Fruit fly (Drosophila melanogaster): ENCODE data around the gene CG15425.

CG15425 gene

DNA sequence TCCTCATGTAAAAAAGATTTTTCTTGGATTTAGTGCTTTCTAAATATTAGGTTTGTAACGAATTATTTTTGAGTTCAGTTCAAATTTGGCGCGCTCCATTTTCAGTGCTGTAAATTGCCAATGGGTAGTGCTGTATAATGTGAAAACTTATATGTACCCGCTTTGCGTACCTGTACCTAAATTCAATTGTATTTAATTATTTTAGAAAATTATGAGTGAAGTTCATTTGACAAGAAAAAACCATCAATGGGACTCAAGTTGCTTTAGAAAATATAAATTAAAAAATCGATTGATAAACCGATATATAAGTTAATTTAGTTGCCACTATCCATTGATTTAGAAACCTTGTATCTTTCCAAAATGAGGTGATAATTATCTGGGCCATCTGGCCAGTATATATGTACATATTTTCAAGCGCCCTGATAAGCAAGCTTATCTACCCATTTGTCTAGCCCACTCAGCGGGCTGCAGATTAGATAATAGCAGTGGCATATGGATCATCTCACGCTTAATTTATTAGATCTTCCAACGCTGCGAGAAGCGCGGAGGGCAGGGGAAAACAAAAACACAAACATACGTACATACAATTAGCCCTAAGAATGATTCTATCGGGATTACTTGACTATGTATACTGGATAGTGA is 33.1 kb upstream of the CG15425 start:
- TF ChIP-seq bab1 (GFP tag; optimal IDR thresholded peaks at IDR 0.05) (no peak), kay (GFP tag; ENCODE audit: borderline replicate concordance) (peak; percentile 36), CG33017 (tag; optimal IDR thresholded peaks at IDR 0.05) (peak; percentile 55), CG14711 (tag; optimal IDR thresholded peaks at IDR 0.05) (peak; percentile 26), CG5204 (GFP tag; optimal IDR thresholded peaks at IDR 0.05) (peak; percentile 46), CG11617 (GFP tag; optimal IDR thresholded peaks at IDR 0.05) (no peak), cnc (optimal IDR thresholded peaks at IDR 0.05) (no peak), toe (GFP tag; optimal IDR thresholded peaks at IDR 0.05) (peak; percentile 29), Clk (GFP tag; optimal IDR thresholded peaks at IDR 0.05) (no peak), tj (GFP tag; optimal IDR thresholded peaks at IDR 0.05) (no peak), Crg-1 (GFP tag; optimal IDR thresholded peaks at IDR 0.05) (peak; percentile 77), ovo (GFP tag; optimal IDR thresholded peaks at IDR 0.05) (peak; percentile 10), pad (GFP tag; optimal IDR thresholded peaks at IDR 0.05) (peak; percentile 62), Mnt (GFP tag; optimal IDR thresholded peaks at IDR 0.05) (peak; percentile 56), CG1620 (GFP tag; optimal IDR thresholded peaks at IDR 0.05) (peak; percentile 58), CG7101 (tag; optimal IDR thresholded peaks at IDR 0.05) (peak; percentile 64), CG12768 (GFP tag; optimal IDR thresholded peaks at IDR 0.05) (peak; percentile 47)

DNA sequence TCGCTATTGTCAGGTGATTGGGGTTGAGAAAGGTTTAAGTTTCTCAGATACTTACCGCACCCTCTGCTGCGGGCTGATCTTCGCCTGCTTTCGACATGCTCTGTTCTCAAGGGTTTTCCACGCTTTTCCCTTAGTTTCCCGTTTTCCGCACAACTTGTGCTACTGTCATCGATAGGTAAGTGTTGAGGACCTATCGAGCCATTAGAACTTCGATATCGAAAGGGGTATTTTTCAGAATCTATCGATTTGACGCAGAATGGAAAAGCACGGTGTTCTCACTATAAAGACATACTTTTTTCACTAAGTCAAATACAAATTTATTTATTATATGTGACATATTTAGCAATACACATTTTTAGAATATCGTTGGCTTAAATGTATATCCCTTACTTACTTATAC is 30.6 kb upstream of the CG15425 start, which contains the start of gene CG3702:
TSS of gene CG3702 (minus strand) at position 306 of the 400 bp plus-strand sequence.
- TF ChIP-seq tj (GFP tag; optimal IDR thresholded peaks at IDR 0.05) (no peak), bab1 (GFP tag; optimal IDR thresholded peaks at IDR 0.05) (peak; percentile 51)

DNA sequence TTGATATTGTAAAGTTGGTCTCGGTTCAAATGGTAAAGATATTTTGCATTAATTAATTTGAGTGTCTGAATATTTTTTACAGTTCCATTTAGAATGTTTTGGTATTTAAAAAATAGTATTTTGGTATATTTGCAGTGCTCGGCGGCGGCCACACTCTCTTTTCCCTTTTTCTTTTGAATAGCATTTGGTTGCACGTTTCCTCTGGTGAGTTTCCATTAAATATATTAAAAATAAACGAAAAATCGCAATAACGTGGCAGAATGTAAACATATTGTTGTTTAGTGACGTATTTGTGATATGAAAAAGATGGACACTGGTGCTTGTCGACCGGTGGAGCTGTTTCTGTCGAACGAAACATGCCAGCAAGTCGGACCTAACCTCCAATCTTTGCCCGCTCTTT is 29.8 kb upstream of the CG15425 start, which contains the start of gene RpL40:
TSS of gene RpL40 (plus strand) at position 154 of the 400 bp plus-strand sequence.
- TF ChIP-seq pad (GFP tag; optimal IDR thresholded peaks at IDR 0.05) (no peak), CG14711 (tag; optimal IDR thresholded peaks at IDR 0.05) (no peak), bab1 (GFP tag; optimal IDR thresholded peaks at IDR 0.05) (peak; percentile 57), Mnt (GFP tag; optimal IDR thresholded peaks at IDR 0.05) (peak; percentile 39), CG7045 (GFP tag; optimal IDR thresholded peaks at IDR 0.05) (no peak), kay (GFP tag; ENCODE audit: borderline replicate concordance) (no peak)

DNA sequence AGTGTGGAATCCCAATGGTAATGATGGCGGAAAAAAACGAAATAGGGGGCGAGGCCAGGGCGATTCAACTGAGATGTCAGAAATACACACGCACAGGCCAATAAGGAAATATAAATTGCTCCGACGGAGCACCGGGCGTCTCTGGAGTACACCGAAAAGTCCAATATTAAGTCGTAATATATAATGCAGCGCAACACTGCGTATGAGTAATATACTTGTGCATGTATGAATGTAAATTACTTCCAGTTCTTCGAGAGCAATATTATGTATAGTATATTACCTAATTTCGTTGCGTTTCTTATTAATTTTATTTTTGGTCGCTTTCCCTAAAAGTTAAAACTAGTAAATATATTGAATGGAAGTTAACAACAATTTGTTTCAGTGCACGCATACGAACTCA is 26.8 kb upstream of the CG15425 start:
- no peak for TF ChIP-seq CG1620 (GFP tag; optimal IDR thresholded peaks at IDR 0.05)
- no peak for TF ChIP-seq CG5204 (GFP tag; optimal IDR thresholded peaks at IDR 0.05)
- no peak for TF ChIP-seq Clk (GFP tag; optimal IDR thresholded peaks at IDR 0.05)
- no peak for TF ChIP-seq Crg-1 (GFP tag; optimal IDR thresholded peaks at IDR 0.05)
- TF ChIP-seq kay (GFP tag; ENCODE audit: borderline replicate concordance): no peak
- TF ChIP-seq pad (GFP tag; optimal IDR thresholded peaks at IDR 0.05): no peak
- no peak for TF ChIP-seq bab1 (GFP tag; optimal IDR thresholded peaks at IDR 0.05)
- no peak for TF ChIP-seq cic (GFP tag; optimal IDR thresholded peaks at IDR 0.05)

DNA sequence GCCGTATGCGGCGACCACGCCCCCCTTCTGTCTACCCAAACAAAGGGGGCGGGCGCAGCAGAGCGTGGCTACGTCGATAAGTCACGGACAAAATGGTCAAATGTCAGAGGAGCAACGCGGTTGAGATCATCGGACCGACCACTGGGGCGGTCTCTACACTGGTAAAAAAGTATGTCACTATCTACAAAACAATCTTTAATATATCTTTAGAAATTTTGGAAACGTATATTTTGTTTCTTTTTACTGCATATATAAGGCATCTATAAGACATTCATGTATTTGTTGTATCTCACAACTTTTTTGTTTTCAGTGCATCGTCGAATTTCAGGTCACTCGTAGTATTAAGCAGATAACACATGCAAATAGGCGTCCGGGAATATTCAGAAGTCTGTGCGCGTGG is 15.9 kb upstream of the CG15425 start:
- TF ChIP-seq ovo (GFP tag; optimal IDR thresholded peaks at IDR 0.05): no peak
- no peak for TF ChIP-seq kay (GFP tag; ENCODE audit: borderline replicate concordance)
- no peak for TF ChIP-seq CG14711 (tag; optimal IDR thresholded peaks at IDR 0.05)
- TF ChIP-seq CG12768 (GFP tag; optimal IDR thresholded peaks at IDR 0.05): no peak
- no peak for TF ChIP-seq toe (GFP tag; optimal IDR thresholded peaks at IDR 0.05)

DNA sequence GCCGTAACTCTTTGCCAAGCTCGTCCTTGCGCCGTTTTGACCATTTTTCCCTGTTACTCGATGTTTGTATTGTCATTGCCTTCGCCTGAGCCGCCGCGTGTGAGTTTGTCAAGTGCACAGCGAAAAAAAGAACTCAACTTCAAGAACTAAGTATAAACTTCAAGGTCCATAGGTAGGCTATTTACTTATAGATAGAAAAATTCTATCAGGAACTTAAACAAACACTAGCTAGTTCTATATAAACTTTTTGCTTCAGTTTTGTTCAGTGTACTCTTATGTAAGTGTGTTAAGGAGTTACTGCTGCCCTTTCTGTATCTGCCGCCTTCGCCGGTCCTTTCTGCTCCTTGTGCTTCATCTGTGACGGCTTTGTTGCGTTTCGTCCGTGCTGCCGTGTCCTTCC is 11.0 kb upstream of the CG15425 start:
- TF ChIP-seq CG7101 (tag; optimal IDR thresholded peaks at IDR 0.05): no peak
- no peak for TF ChIP-seq cic (GFP tag; optimal IDR thresholded peaks at IDR 0.05)
- no peak for TF ChIP-seq cnc (optimal IDR thresholded peaks at IDR 0.05)
- TF ChIP-seq CG7045 (GFP tag; optimal IDR thresholded peaks at IDR 0.05): no peak
- no peak for TF ChIP-seq kay (GFP tag; ENCODE audit: borderline replicate concordance)
- TF ChIP-seq Mnt (GFP tag; optimal IDR thresholded peaks at IDR 0.05): no peak
- no peak for TF ChIP-seq CG1620 (GFP tag; optimal IDR thresholded peaks at IDR 0.05)
- no peak for TF ChIP-seq CG12768 (GFP tag; optimal IDR thresholded peaks at IDR 0.05)
- TF ChIP-seq Crg-1 (GFP tag; optimal IDR thresholded peaks at IDR 0.05): no peak
- no peak for TF ChIP-seq CG33017 (tag; optimal IDR thresholded peaks at IDR 0.05)
- TF ChIP-seq tj (GFP tag; optimal IDR thresholded peaks at IDR 0.05): no peak
- no peak for TF ChIP-seq toe (GFP tag; optimal IDR thresholded peaks at IDR 0.05)
- no peak for TF ChIP-seq Clk (GFP tag; optimal IDR thresholded peaks at IDR 0.05)
- TF ChIP-seq bab1 (GFP tag; optimal IDR thresholded peaks at IDR 0.05): no peak
- TF ChIP-seq CG11617 (GFP tag; optimal IDR thresholded peaks at IDR 0.05): no peak
- no peak for TF ChIP-seq Hr96 (GFP tag; optimal IDR thresholded peaks at IDR 0.05)
- TF ChIP-seq CG5204 (GFP tag; optimal IDR thresholded peaks at IDR 0.05): no peak
- TF ChIP-seq pad (GFP tag; optimal IDR thresholded peaks at IDR 0.05): no peak
- TF ChIP-seq CG14711 (tag; optimal IDR thresholded peaks at IDR 0.05): no peak
- no peak for TF ChIP-seq ovo (GFP tag; optimal IDR thresholded peaks at IDR 0.05)

DNA sequence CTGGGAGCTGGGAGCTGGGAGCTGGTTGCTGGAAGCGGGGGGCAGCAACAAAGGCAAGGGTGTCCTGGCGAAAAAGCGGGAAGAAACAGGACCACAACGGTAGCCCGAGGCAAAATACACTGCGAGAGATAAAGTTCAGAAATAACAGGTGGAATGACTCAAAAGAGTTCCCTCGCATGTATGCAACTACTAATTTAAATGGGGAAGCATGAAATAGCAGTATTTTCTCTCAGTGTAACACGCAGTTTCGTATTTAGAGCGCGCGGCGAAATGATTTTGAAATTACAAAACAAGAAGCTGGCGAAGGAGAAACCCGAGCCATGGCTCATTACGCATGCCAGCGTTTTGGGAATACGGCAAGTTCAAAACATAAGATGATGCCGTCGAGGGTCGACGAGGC is 9.1 kb upstream of the CG15425 start:
- TF ChIP-seq cnc (optimal IDR thresholded peaks at IDR 0.05) (no peak), CG33017 (tag; optimal IDR thresholded peaks at IDR 0.05) (no peak), cic (GFP tag; optimal IDR thresholded peaks at IDR 0.05) (no peak), CG11617 (GFP tag; optimal IDR thresholded peaks at IDR 0.05) (no peak), Mnt (GFP tag; optimal IDR thresholded peaks at IDR 0.05) (no peak), Clk (GFP tag; optimal IDR thresholded peaks at IDR 0.05) (no peak), kay (GFP tag; ENCODE audit: borderline replicate concordance) (no peak), CG7045 (GFP tag; optimal IDR thresholded peaks at IDR 0.05) (no peak), CG1620 (GFP tag; optimal IDR thresholded peaks at IDR 0.05) (no peak), bab1 (GFP tag; optimal IDR thresholded peaks at IDR 0.05) (no peak)
